Worm (Caenorhabditis elegans) whole organism, late embryonic: ENCODE data around the gene slcf-1.

Source experiments
- C08G9.2 ChIP-seq: sonication (generic microtip); optimal IDR thresholded peaks from 2 replicates; lab custom pipeline; 2016; ENCODE audit warnings: mild to moderate bottlenecking, missing genetic modification characterization, moderate library complexity, missing compliant biosample characterization
- F13H6.1 ChIP-seq: sonication (generic microtip); optimal IDR thresholded peaks from 2 replicates; lab custom pipeline; 2016; ENCODE audit warnings: missing genetic modification characterization, missing compliant biosample characterization
- ceh-14 ChIP-seq: sonication (generic microtip); optimal IDR thresholded peaks from 2 replicates; lab custom pipeline; 2016; ENCODE audit warnings: missing genotype, missing genetic modification characterization, missing compliant biosample characterization
- ceh-18 ChIP-seq: sonication (generic microtip); optimal IDR thresholded peaks from 2 replicates; lab custom pipeline; 2016; ENCODE audit warnings: missing genetic modification characterization, missing compliant biosample characterization
- ceh-2 ChIP-seq: sonication (generic microtip); optimal IDR thresholded peaks from 2 replicates; lab custom pipeline; 2016; ENCODE audit warnings: missing genotype, missing genetic modification characterization, missing compliant biosample characterization
- ceh-24 ChIP-seq: sonication (generic microtip); optimal IDR thresholded peaks from 2 replicates; lab custom pipeline; 2016; ENCODE audit warnings: mild to moderate bottlenecking, missing genetic modification characterization, missing compliant biosample characterization
- ceh-31 ChIP-seq: sonication (generic microtip); optimal IDR thresholded peaks from 2 replicates; lab custom pipeline; 2016; ENCODE audit warnings: missing genetic modification characterization, missing compliant biosample characterization
- ceh-45 ChIP-seq: fragments of 200-800 bp; sonication (Bioruptor generic); IDR thresholded peaks from 2 replicates; pipeline ENCODE4 v1.3.6; 2022; ENCODE audit warnings: missing genetic modification reagents, missing genetic modification characterization, missing compliant biosample characterization
- ceh-48 ChIP-seq: sonication (generic microtip); optimal IDR thresholded peaks from 2 replicates; lab custom pipeline; 2016; ENCODE audit warnings: missing genetic modification characterization, inconsistent platforms, missing compliant biosample characterization
- dve-1 ChIP-seq: sonication (generic microtip); optimal IDR thresholded peaks from 2 replicates; lab custom pipeline; 2017; ENCODE audit warnings: antibody characterized with exemption, mild to moderate bottlenecking, missing genetic modification characterization, missing compliant biosample characterization
- elt-2 ChIP-seq: sonication (generic microtip); optimal IDR thresholded peaks from 2 replicates; lab custom pipeline; 2016; ENCODE audit warnings: missing genetic modification reagents, missing genetic modification characterization, missing compliant biosample characterization
- fkh-10 ChIP-seq: fragments of 150-350 bp; optimal IDR thresholded peaks from 2 replicates; lab custom pipeline; 2014; ENCODE audit warnings: missing biosample characterization, missing genetic modification reagents, missing genetic modification characterization
- gmeb-2 ChIP-seq: sonication (generic microtip); optimal IDR thresholded peaks from 2 replicates; lab custom pipeline; 2016; ENCODE audit warnings: missing genetic modification characterization, inconsistent platforms, missing compliant biosample characterization
- hlh-15 ChIP-seq: sonication (generic microtip); optimal IDR thresholded peaks from 2 replicates; lab custom pipeline; 2016; ENCODE audit warnings: missing genetic modification characterization, missing compliant biosample characterization
- mec-3 ChIP-seq: sonication (generic microtip); optimal IDR thresholded peaks from 2 replicates; lab custom pipeline; 2016; ENCODE audit warnings: borderline replicate concordance, missing genetic modification characterization, missing compliant biosample characterization
- nfya-1 ChIP-seq: sonication (generic microtip); optimal IDR thresholded peaks from 2 replicates; lab custom pipeline; 2017; ENCODE audit warnings: missing genetic modification characterization, mild to moderate bottlenecking, missing compliant biosample characterization, antibody characterized with exemption, moderate library complexity
- nhr-11 ChIP-seq: fragments of 150-350 bp; optimal IDR thresholded peaks from 2 replicates; lab custom pipeline; 2014; ENCODE audit warnings: missing biosample characterization, missing genetic modification characterization
- nhr-232 ChIP-seq: sonication (generic microtip); optimal IDR thresholded peaks from 2 replicates; lab custom pipeline; 2016; ENCODE audit warnings: missing genetic modification characterization, missing compliant biosample characterization
- npax-4 ChIP-seq: sonication (generic microtip); optimal IDR thresholded peaks from 2 replicates; lab custom pipeline; 2016; ENCODE audit warnings: missing genetic modification characterization, missing compliant biosample characterization
- pag-3 ChIP-seq: sonication (generic microtip); optimal IDR thresholded peaks from 2 replicates; lab custom pipeline; 2016; ENCODE audit warnings: missing compliant biosample characterization, missing genetic modification characterization, borderline replicate concordance
- pha-4 ChIP-seq: fragments of 150-350 bp; optimal IDR thresholded peaks from 2 replicates; lab custom pipeline; 2018; ENCODE audit warnings: missing biosample characterization, missing genetic modification reagents, missing genetic modification characterization
- pros-1 ChIP-seq: fragments of 150-350 bp; optimal IDR thresholded peaks from 2 replicates; lab custom pipeline; 2014; ENCODE audit warnings: missing biosample characterization, missing genetic modification reagents, missing genetic modification characterization
- rnt-1 ChIP-seq: sonication (generic microtip); optimal IDR thresholded peaks from 2 replicates; lab custom pipeline; 2016; ENCODE audit warnings: missing genetic modification characterization, missing compliant biosample characterization
- sox-2 ChIP-seq: fragments of 200-800 bp; sonication (Bioruptor generic); IDR thresholded peaks from 2 replicates; pipeline ENCODE4 v1.3.6; 2022; ENCODE audit warnings: missing genetic modification reagents, missing genetic modification characterization, missing compliant biosample characterization
- sox-4 ChIP-seq: sonication (generic microtip); optimal IDR thresholded peaks from 2 replicates; lab custom pipeline; 2017; ENCODE audit warnings: mild to moderate bottlenecking, missing genetic modification characterization, inconsistent platforms, missing compliant biosample characterization
- tbx-2 ChIP-seq: sonication (generic microtip); optimal IDR thresholded peaks from 2 replicates; lab custom pipeline; 2016; ENCODE audit warnings: missing genetic modification characterization, missing compliant biosample characterization
- tbx-7 ChIP-seq: sonication (generic microtip); optimal IDR thresholded peaks from 2 replicates; lab custom pipeline; 2016; ENCODE audit warnings: missing genotype, missing genetic modification characterization, missing compliant biosample characterization
- ttx-3 ChIP-seq: sonication (generic microtip); optimal IDR thresholded peaks from 2 replicates; lab custom pipeline; 2016; ENCODE audit warnings: missing genetic modification reagents, missing genetic modification characterization, missing compliant biosample characterization
- unc-42 ChIP-seq: sonication (generic microtip); optimal IDR thresholded peaks from 2 replicates; lab custom pipeline; 2016; ENCODE audit warnings: missing genotype, missing genetic modification characterization, missing compliant biosample characterization
- unc-86 ChIP-seq: sonication (generic microtip); optimal IDR thresholded peaks from 2 replicates; lab custom pipeline; 2016; ENCODE audit warnings: missing genetic modification characterization, missing compliant biosample characterization

slcf-1 gene

DNA sequence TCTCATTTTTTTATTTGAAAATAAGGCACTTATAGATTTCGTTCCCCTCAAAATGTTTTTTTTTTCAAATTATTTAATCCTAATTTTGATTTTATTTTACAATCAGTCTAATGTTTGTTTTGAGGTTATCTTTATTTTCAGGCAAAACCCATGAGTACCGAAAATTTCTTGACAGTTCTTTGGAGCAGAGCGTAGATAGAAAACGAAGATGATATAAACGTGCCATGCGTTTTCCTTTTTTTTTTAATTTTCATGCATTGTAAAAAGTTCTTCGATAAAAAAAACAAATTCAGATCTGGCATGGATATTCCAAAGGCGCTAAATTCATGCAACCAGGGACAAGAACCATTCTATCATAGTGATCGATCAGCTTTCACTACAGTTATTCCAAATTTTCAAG is 38.0 kb upstream of the slcf-1 start, which contains the start of gene C33D3.5:
Gene C33D3.5, plus strand, starts transcription at position 301 of the 400 bp plus-strand sequence.
- TF ChIP-seq npax-4 (tag; lab: Kevin White, UChicago) (no peak), unc-86 (no peak), unc-42 (tag; lab: Kevin White, UChicago) (no peak), dve-1 (no peak), tbx-2 (no peak), mec-3 (tag; lab: Kevin White, UChicago) (no peak), pag-3 (tag; lab: Kevin White, UChicago) (no peak), ceh-24 (tag; lab: Kevin White, UChicago) (no peak)

DNA sequence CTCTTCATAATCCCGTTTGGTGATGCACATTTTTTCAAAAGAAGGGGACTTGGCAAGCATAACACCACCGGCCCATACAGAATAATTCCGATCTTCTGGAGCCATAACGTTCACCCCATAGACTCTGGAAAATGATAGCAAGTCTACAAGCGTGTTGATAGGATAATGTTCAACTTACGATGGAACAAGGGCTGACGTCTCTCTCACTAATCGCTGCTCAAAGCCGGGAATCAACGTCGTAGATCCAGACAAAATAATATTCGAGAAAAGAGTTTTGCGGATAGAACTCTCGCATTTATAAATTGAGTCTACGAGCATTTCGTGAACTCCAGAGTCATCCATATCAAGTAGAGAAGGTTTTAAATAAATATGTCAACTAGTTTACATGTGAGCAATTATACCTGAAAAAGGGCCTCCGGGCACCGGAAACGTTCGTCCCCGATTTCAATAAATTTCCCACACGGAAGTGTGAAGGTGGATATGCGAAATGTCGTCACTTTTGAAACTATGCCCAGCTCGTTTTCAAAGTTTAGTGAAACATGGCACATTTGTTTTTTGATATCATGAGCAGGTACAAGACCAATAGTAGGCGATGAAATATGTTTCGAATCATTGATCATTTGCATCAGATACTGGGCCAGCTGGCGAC is 37.1 kb upstream of the slcf-1 start:
- no peak for TF ChIP-seq npax-4 (tag; lab: Kevin White, UChicago)
- TF ChIP-seq nhr-11 (tag; lab: Kevin White, UChicago): no peak

DNA sequence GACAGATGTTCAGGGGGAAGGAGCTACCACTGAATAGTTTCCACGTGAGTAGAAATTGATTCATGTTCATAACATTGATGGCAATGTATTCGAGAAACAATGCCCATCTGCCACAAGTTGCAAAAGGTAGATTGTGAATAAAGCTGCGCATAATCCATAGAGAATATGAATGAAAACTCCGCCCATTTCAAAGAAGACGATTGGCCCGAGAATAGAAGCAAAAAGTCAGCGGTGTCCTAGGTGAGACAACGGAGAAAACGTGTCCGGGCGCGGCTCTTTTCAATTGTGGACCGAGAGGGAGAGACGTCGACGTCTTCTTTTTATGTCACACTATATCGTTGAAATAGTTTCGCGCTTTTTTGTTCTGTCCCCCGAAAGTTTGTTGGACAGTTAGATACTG is 29.5 kb upstream of the slcf-1 start, which contains the start of gene vab-3:
Gene vab-3, plus strand, starts transcription at position 301 of the 400 bp plus-strand sequence.
- peak; percentile 22 for TF ChIP-seq ceh-31 (tag; lab: Kevin White, UChicago)
- TF ChIP-seq ttx-3 (tag; lab: Kevin White, UChicago): no peak

DNA sequence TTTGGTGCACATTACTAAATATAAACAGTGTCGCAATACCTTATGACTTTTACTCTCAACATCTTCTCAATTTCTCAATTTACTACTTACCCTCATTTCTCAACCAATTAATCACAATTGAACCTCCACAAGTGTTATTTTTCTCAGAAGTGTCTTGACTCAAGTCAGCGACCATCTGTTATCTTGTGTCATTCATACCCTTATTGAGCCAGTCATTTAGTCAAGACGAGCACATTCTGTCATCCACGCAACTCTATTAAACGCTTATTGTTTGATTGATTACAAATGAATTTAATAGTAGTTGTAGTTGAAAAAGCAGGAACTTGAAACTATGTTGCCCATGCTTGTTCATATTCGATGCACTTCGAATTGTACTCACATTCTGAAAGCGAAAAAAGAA is 25.7 kb upstream of the slcf-1 start:
- TF ChIP-seq ceh-45 (GFP tag; lab: Robert Waterston, UW): no peak
- no peak for TF ChIP-seq elt-2 (tag; lab: Kevin White, UChicago)
- TF ChIP-seq hlh-15 (tag; lab: Kevin White, UChicago): no peak
- no peak for TF ChIP-seq rnt-1 (tag; lab: Kevin White, UChicago)

DNA sequence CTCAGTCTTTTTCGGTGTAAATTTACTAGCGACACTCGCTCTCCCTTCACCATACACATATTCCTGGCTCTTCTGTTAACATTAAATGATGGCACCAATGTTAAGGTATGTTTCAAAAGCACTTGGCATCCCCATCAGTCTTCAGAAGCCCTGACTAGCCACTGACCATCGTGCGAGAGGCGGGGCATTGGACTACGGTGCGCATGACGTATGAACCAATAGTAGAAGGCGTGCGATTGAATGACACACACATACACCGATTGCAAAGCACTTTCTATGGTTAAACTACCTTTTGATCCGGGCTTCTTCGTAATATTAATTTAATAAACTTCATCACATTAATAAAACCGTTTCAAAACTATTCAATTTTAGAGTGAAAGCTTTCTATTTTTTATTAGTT is 23.9 kb upstream of the slcf-1 start:
- TF ChIP-seq fkh-10 (GFP tag; lab: Kevin White, UChicago) (no peak), unc-42 (tag; lab: Kevin White, UChicago) (no peak), ceh-2 (tag; lab: Kevin White, UChicago) (no peak), pros-1 (no peak), tbx-7 (no peak), nfya-1 (tag; lab: Kevin White, UChicago) (peak; percentile 80), ceh-48 (no peak), ceh-31 (tag; lab: Kevin White, UChicago) (peak; percentile 37)

DNA sequence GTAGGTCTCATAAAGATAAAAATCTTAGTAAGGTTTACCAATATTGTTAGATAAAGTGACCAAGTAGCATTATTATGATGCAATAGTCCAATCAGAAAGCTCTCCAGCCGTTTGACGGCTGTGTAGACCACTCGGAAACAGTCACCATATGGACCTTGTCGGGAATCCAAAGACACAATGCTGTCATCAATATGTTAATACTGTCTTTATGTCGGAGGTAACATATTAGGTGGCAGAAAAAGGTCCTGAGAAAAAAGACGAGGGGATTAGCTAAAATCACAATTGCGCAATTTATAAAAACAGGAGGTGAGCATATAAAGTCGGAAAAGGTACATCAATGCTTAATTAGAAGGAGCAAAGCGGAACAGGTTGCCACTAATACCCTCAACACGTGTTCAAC is 21.1 kb upstream of the slcf-1 start:
- TF ChIP-seq gmeb-2 (tag; lab: Kevin White, UChicago) (no peak), sox-2 (GFP tag; lab: Robert Waterston, UW) (no peak), C08G9.2 (no peak), tbx-7 (no peak), ceh-18 (tag; lab: Kevin White, UChicago) (no peak), F13H6.1 (tag; lab: Kevin White, UChicago) (no peak), nhr-232 (tag; lab: Kevin White, UChicago) (no peak), sox-4 (tag; lab: Kevin White, UChicago) (no peak), nfya-1 (tag; lab: Kevin White, UChicago) (no peak), rnt-1 (tag; lab: Kevin White, UChicago) (no peak), ceh-2 (tag; lab: Kevin White, UChicago) (no peak), elt-2 (tag; lab: Kevin White, UChicago) (no peak), pha-4 (no peak), pag-3 (tag; lab: Kevin White, UChicago) (no peak), pros-1 (no peak), ceh-14 (tag; lab: Kevin White, UChicago) (no peak)
- TF ChIP-seq, all 69 proteins: peak for 0
